Fruit fly (Drosophila melanogaster): Measurements from ENCODE around the gene CG31178.

- TF ChIP-seq Clk (GFP tag; optimal IDR thresholded peaks at IDR 0.05) (no peak), CG33017 (tag; optimal IDR thresholded peaks at IDR 0.05) (no peak), CG14711 (tag; optimal IDR thresholded peaks at IDR 0.05) (no peak), toe (GFP tag; optimal IDR thresholded peaks at IDR 0.05) (no peak), pad (GFP tag; optimal IDR thresholded peaks at IDR 0.05) (no peak), ovo (GFP tag; optimal IDR thresholded peaks at IDR 0.05) (no peak), CG12768 (GFP tag; optimal IDR thresholded peaks at IDR 0.05) (no peak)
These were observed 28.4 kb upstream of the CG31178 start, which contains the start of gene Gr93c for dm6 chr3R:21845165-21845564.
